Worm (Caenorhabditis elegans) whole organism, late embryonic: Measurements from ENCODE around the gene mab-5.

Experiments used
- sdc-2 ChIP-seq: sonication (generic microtip); optimal IDR thresholded peaks from 2 replicates; lab custom pipeline; 2016; ENCODE audit warnings: missing genotype, missing genetic modification characterization, missing compliant biosample characterization
- syd-9 ChIP-seq: sonication (generic microtip); optimal IDR thresholded peaks from 2 replicates; lab custom pipeline; 2016; ENCODE audit warnings: mild to moderate bottlenecking, missing genetic modification characterization, moderate library complexity, missing compliant biosample characterization

DNA sequence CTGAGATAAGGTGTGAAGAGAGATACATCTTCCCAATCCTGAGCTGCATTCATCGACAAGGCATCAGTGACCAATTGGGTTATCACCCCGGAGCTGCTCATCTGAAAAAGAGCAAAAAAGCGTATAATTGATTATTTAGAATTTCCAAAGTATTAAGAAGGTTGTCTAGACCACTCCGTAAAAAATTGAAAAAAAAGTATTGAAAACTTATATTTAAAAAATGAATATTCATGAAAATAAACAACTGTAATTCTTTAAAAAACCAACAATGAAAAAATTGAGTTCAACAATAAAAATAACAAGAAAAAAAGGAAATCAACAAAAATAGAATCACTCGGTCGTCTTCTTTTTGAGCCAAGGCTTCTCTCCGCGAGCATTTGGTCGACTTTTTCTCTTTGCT, 19.8 kb downstream of the mab-5 start, which contains the start of gene mtx-2:
- TF ChIP-seq sdc-2 (no peak), syd-9 (tag; lab: Kevin White, UChicago) (no peak)
